Fruit fly (Drosophila melanogaster) whole organism, embryonic: Measurements from ENCODE around the gene TBC1D16.

ENCODE experiments used
- Atf-2 ChIP-seq: fragments of 200-800 bp; sonication (Bioruptor generic); optimal IDR thresholded peaks from 2 replicates; lab custom pipeline; 2016; ENCODE audit warnings: missing biosample characterization, missing genetic modification characterization
- Awh ChIP-seq: fragments of 200-800 bp; sonication (Bioruptor generic); IDR thresholded peaks from 2 replicates; pipeline ENCODE4, ENCODE4 v1.3.6; 2022; ENCODE audit warnings: missing biosample characterization, missing genetic modification characterization
- CG1024 ChIP-seq: fragments of 200-800 bp; sonication (Bioruptor generic); IDR thresholded peaks from 2 replicates; pipeline ENCODE4 v1.3.6; 2022; ENCODE audit warnings: missing biosample characterization, missing genetic modification characterization
- CG10654 ChIP-seq: fragments of 200-800 bp; sonication (Bioruptor generic); optimal IDR thresholded peaks from 2 replicates; lab custom pipeline; 2016; ENCODE audit warnings: missing biosample characterization, missing genetic modification characterization
- CG10979 ChIP-seq: fragments of 200-800 bp; sonication (Bioruptor generic); optimal IDR thresholded peaks from 2 replicates; lab custom pipeline; 2018; ENCODE audit warnings: missing biosample characterization, mild to moderate bottlenecking, missing genetic modification characterization, moderate library complexity
- CG12104 ChIP-seq: fragments of 200-800 bp; sonication (Bioruptor generic); optimal IDR thresholded peaks from 3 replicates; lab custom pipeline; 2016; ENCODE audit warnings: missing biosample characterization, missing genetic modification characterization
- CG12659 ChIP-seq: fragments of 200-800 bp; sonication (Bioruptor generic); optimal IDR thresholded peaks from 3 replicates; lab custom pipeline; 2017; ENCODE audit warnings: mild to moderate bottlenecking, missing biosample characterization, missing genetic modification reagents, missing genetic modification characterization
- CG12942 ChIP-seq: fragments of 200-800 bp; sonication (Bioruptor generic); optimal IDR thresholded peaks from 3 replicates; lab custom pipeline; 2016; ENCODE audit warnings: missing biosample characterization, missing genetic modification characterization
- CG16863 ChIP-seq: fragments of 200-800 bp; sonication (Bioruptor generic); optimal IDR thresholded peaks from 3 replicates; lab custom pipeline; 2016; ENCODE audit warnings: missing biosample characterization, missing genetic modification characterization
- CG32767 ChIP-seq: fragments of 200-800 bp; sonication (Bioruptor generic); IDR thresholded peaks from 2 replicates; pipeline ENCODE4 v1.3.6; 2022; ENCODE audit warnings: missing biosample characterization, missing genetic modification characterization
- CG4404 ChIP-seq: fragments of 200-800 bp; sonication (Bioruptor generic); IDR thresholded peaks from 2 replicates; pipeline ENCODE4 v1.3.6; 2022; ENCODE audit warnings: missing biosample characterization, missing genetic modification characterization
- CG6254 ChIP-seq: fragments of 200-800 bp; sonication (Bioruptor generic); optimal IDR thresholded peaks from 3 replicates; lab custom pipeline; 2017; ENCODE audit warnings: mild to moderate bottlenecking, missing biosample characterization, missing genetic modification reagents, missing genetic modification characterization
- CG7745 ChIP-seq: fragments of 200-800 bp; sonication (Bioruptor generic); optimal IDR thresholded peaks from 2 replicates; lab custom pipeline; 2018; ENCODE audit warnings: missing biosample characterization, mild to moderate bottlenecking, missing genetic modification characterization, moderate library complexity
- CG8924 ChIP-seq: fragments of 200-800 bp; optimal IDR thresholded peaks from 3 replicates; lab custom pipeline; 2019; ENCODE audit warnings: missing biosample characterization, mild to moderate bottlenecking, missing genetic modification characterization, moderate library complexity
- ERR ChIP-seq: fragments of 200-800 bp; sonication (Bioruptor generic); optimal IDR thresholded peaks from 2 replicates; lab custom pipeline; 2016; ENCODE audit warnings: missing biosample characterization, missing genetic modification characterization
- HHEX ChIP-seq: fragments of 200-800 bp; sonication (Bioruptor generic); optimal IDR thresholded peaks from 3 replicates; lab custom pipeline; 2017; ENCODE audit warnings: missing biosample characterization, mild to moderate bottlenecking, missing genetic modification characterization, missing genetic modification reagents
- HLH3B ChIP-seq: fragments of 200-800 bp; sonication (Bioruptor generic); IDR thresholded peaks from 2 replicates; pipeline ENCODE4 v1.3.6; 2022; ENCODE audit warnings: missing biosample characterization, missing genetic modification characterization
- Hsf ChIP-seq: fragments of 200-800 bp; sonication (Bioruptor generic); optimal IDR thresholded peaks from 3 replicates; lab custom pipeline; 2016; ENCODE audit warnings: missing biosample characterization, missing genetic modification characterization
- NfI ChIP-seq: fragments of 200-800 bp; sonication (Bioruptor generic); optimal IDR thresholded peaks from 3 replicates; lab custom pipeline; 2018; ENCODE audit warnings: missing biosample characterization, mild to moderate bottlenecking, missing genetic modification characterization, moderate library complexity
- Scr ChIP-seq: fragments of 200-800 bp; sonication (Bioruptor generic); IDR thresholded peaks from 2 replicates; pipeline ENCODE4 v1.3.6; 2022; ENCODE audit warnings: missing biosample characterization, missing genetic modification characterization; ENCODE audit not compliant: partially characterized antibody
- Six4 ChIP-seq: fragments of 200-800 bp; sonication (Bioruptor generic); optimal IDR thresholded peaks from 2 replicates; lab custom pipeline; 2016; ENCODE audit warnings: missing biosample characterization, missing genetic modification characterization
- Spps ChIP-seq: fragments of 200-800 bp; sonication (Bioruptor generic); optimal IDR thresholded peaks from 2 replicates; lab custom pipeline; 2018; ENCODE audit warnings: missing biosample characterization, mild to moderate bottlenecking, missing genetic modification characterization
- Taf1 ChIP-seq: fragments of 200-800 bp; sonication (Bioruptor generic); IDR thresholded peaks from 2 replicates; pipeline ENCODE4 v1.3.6; 2022; ENCODE audit warnings: missing biosample characterization, missing genetic modification characterization
- Trl ChIP-seq, 3 experiments: fragments of >200 bp in 2 of 3; fragments of 200-800 bp in 1 of 3; sonication (Bioruptor generic) in 1 of 3; optimal IDR thresholded peaks; 2 replicates in 1 of 3; 3 replicates in 2 of 3; lab custom pipeline; 2016 to 2017; ENCODE audit warnings: missing biosample characterization in 1 of 3, missing genetic modification characterization in 1 of 3
- Xrp1 ChIP-seq: fragments of 200-800 bp; sonication (Bioruptor generic); IDR thresholded peaks from 2 replicates; pipeline ENCODE4 v1.3.6; 2022; ENCODE audit warnings: missing biosample characterization, missing genetic modification characterization
- ac ChIP-seq: fragments of 200-800 bp; sonication (Bioruptor generic); optimal IDR thresholded peaks from 3 replicates; lab custom pipeline; 2017; ENCODE audit warnings: missing biosample characterization, mild to moderate bottlenecking, missing genetic modification characterization
- cg ChIP-seq: fragments of 200-800 bp; sonication (Bioruptor generic); optimal IDR thresholded peaks from 3 replicates; lab custom pipeline; 2019; ENCODE audit warnings: missing biosample characterization, mild to moderate bottlenecking, missing genetic modification characterization, moderate library complexity
- crp ChIP-seq, 2 experiments: fragments of 200-800 bp; sonication (Bioruptor generic); optimal IDR thresholded peaks; 2 replicates in 1 of 2; 3 replicates in 1 of 2; lab custom pipeline; 2017; ENCODE audit warnings: missing biosample characterization in 2 of 2, missing genetic modification characterization in 2 of 2, mild to moderate bottlenecking in 1 of 2, moderate library complexity in 1 of 2
- danr ChIP-seq: fragments of 200-800 bp; sonication (Bioruptor generic); IDR thresholded peaks from 2 replicates; pipeline ENCODE4 v1.3.6; 2022; ENCODE audit warnings: missing biosample characterization, missing genetic modification characterization
- dysf ChIP-seq: fragments of 200-800 bp; sonication (Bioruptor generic); IDR thresholded peaks from 3 replicates; pipeline ENCODE4 v1.3.6; 2022; ENCODE audit warnings: missing biosample characterization, missing genetic modification characterization
- fd64A ChIP-seq: fragments of 200-800 bp; sonication (Bioruptor generic); optimal IDR thresholded peaks from 3 replicates; lab custom pipeline; 2018; ENCODE audit warnings: missing biosample characterization, mild to moderate bottlenecking, missing genetic modification characterization
- fd96Cb ChIP-seq: fragments of 200-800 bp; sonication (Bioruptor generic); optimal IDR thresholded peaks from 2 replicates; lab custom pipeline; 2018; ENCODE audit warnings: missing biosample characterization, mild to moderate bottlenecking, missing genetic modification characterization, moderate library complexity
- fu2 ChIP-seq: fragments of 200-800 bp; sonication (Bioruptor generic); optimal IDR thresholded peaks from 2 replicates; lab custom pipeline; 2016; ENCODE audit warnings: missing biosample characterization, missing genetic modification characterization
- grn ChIP-seq: fragments of 200-800 bp; sonication (Bioruptor generic); optimal IDR thresholded peaks from 3 replicates; lab custom pipeline; 2017; ENCODE audit warnings: missing biosample characterization, missing genetic modification characterization
- gt ChIP-seq: fragments of 200-800 bp; sonication (Bioruptor generic); IDR thresholded peaks from 2 replicates; pipeline ENCODE4 v1.3.6; 2022; ENCODE audit warnings: missing biosample characterization, missing genetic modification characterization
- jing ChIP-seq: fragments of 200-800 bp; sonication (Bioruptor generic); optimal IDR thresholded peaks from 2 replicates; lab custom pipeline; 2018; ENCODE audit warnings: missing biosample characterization, mild to moderate bottlenecking, missing genetic modification characterization
- lilli ChIP-seq: fragments of 200-800 bp; sonication (Bioruptor generic); optimal IDR thresholded peaks from 3 replicates; lab custom pipeline; 2016; ENCODE audit warnings: missing biosample characterization, missing genetic modification characterization
- nom ChIP-seq: fragments of 200-800 bp; sonication (Bioruptor generic); optimal IDR thresholded peaks from 2 replicates; lab custom pipeline; 2017; ENCODE audit warnings: missing biosample characterization, missing genetic modification characterization, mild to moderate bottlenecking, moderate library complexity, missing genetic modification reagents
- phol ChIP-seq: fragments of 200-800 bp; sonication (Bioruptor generic); optimal IDR thresholded peaks from 3 replicates; lab custom pipeline; 2018; ENCODE audit warnings: missing biosample characterization, mild to moderate bottlenecking, missing genetic modification characterization, moderate library complexity
- psq ChIP-seq: fragments of 200-800 bp; sonication (Bioruptor generic); optimal IDR thresholded peaks from 2 replicates; lab custom pipeline; 2017; ENCODE audit warnings: missing biosample characterization, missing genetic modification characterization
- ranshi ChIP-seq: fragments of 200-800 bp; sonication (Bioruptor generic); IDR thresholded peaks from 2 replicates; pipeline ENCODE4 v1.3.6; 2022; ENCODE audit warnings: missing biosample characterization, missing genetic modification characterization
- sc ChIP-seq, 3 experiments: fragments of >200 bp in 2 of 3; fragments of 200-800 bp in 1 of 3; sonication (Bioruptor generic) in 1 of 3; optimal IDR thresholded peaks; 2 replicates in 2 of 3; 3 replicates in 1 of 3; lab custom pipeline; 2017; ENCODE audit warnings: mild to moderate bottlenecking in 1 of 3, missing biosample characterization in 1 of 3, missing genetic modification characterization in 1 of 3, missing genetic modification reagents in 1 of 3
- seq ChIP-seq: fragments of 200-800 bp; sonication (Bioruptor generic); IDR thresholded peaks from 2 replicates; pipeline ENCODE4 v1.3.6; 2022; ENCODE audit warnings: missing biosample characterization, missing genetic modification characterization
- slp2 ChIP-seq: fragments of 200-800 bp; sonication (Bioruptor generic); optimal IDR thresholded peaks from 2 replicates; lab custom pipeline; 2016; ENCODE audit warnings: missing biosample characterization, missing genetic modification characterization
- stwl ChIP-seq: fragments of 200-800 bp; sonication (Bioruptor generic); optimal IDR thresholded peaks from 3 replicates; lab custom pipeline; 2018; ENCODE audit warnings: missing biosample characterization, mild to moderate bottlenecking, missing genetic modification characterization, moderate library complexity
- tgo ChIP-seq: fragments of 200-800 bp; sonication (Bioruptor generic); IDR thresholded peaks from 3 replicates; pipeline ENCODE4 v1.3.6; 2022; ENCODE audit warnings: missing biosample characterization, missing genetic modification characterization
- tin ChIP-seq: fragments of 200-800 bp; sonication (Bioruptor generic); optimal IDR thresholded peaks from 3 replicates; lab custom pipeline; 2016; ENCODE audit warnings: missing biosample characterization, missing genetic modification characterization
- ttk ChIP-seq: fragments of 200-800 bp; sonication (Bioruptor generic); IDR thresholded peaks from 2 replicates; pipeline ENCODE4 v2.1.2; 2022; ENCODE audit warnings: missing biosample characterization, missing genetic modification characterization
- unc-4 ChIP-seq: fragments of 200-800 bp; sonication (Bioruptor generic); IDR thresholded peaks from 2 replicates; pipeline ENCODE4 v1.3.6; 2022; ENCODE audit warnings: missing biosample characterization, missing genetic modification characterization; ENCODE audit not compliant: partially characterized antibody
- zen2 ChIP-seq: fragments of 200-800 bp; sonication (Bioruptor generic); IDR thresholded peaks from 3 replicates; pipeline ENCODE4 v1.3.6; 2022; ENCODE audit warnings: missing biosample characterization, missing genetic modification characterization; ENCODE audit not compliant: partially characterized antibody

The TBC1D16 gene

DNA sequence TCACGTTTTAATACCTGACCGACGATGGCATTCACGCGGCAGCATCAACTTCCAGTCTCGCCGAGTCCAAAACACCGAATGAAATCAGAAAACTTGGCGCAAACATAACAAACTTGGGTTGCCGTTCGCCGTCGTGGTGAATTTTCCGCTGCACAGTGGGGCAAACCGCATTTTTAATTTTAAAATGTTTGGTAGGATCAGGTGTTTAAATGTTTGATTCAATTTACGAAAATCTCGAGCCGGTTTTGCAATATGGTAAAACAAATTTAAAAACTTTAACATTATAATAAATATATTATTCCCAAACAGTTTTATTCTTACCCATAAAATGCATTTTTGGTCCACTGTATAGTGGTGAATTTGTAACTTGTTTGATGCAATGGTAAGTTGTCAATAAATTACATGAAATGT, 38.8 kb upstream of the TBC1D16 start, which contains the start of gene RluA-1 (continued):
- TF ChIP-seq dysf (peak; percentile 100), CG16863 (GFP tag; lab: Kevin White, UChicago) (peak; percentile 91), CG1024 (GFP tag; lab: Robert Waterston, UW) (peak; percentile 82), danr (GFP tag; lab: Robert Waterston, UW) (peak; percentile 96), slp2 (peak; percentile 68), Six4 (GFP tag; lab: Kevin White, UChicago) (peak; percentile 98), NfI (GFP tag; lab: Kevin White, UChicago) (peak; percentile 99), CG12659 (GFP tag; lab: Kevin White, UChicago) (peak; percentile 100), crp (GFP tag; optimal IDR thresholded peaks at IDR 0.05; lab: Kevin White, UChicago) (peak; percentile 29 to 75), CG8924 (peak; percentile 100), CG6254 (GFP tag; lab: Kevin White, UChicago) (peak; percentile 98), gt (GFP tag; lab: Robert Waterston, UW) (peak; percentile 99), CG12104 (peak; percentile 99), fd96Cb (peak; percentile 99), tin (GFP tag; lab: Kevin White, UChicago) (peak; percentile 99), HLH3B (peak; percentile 92), nom (GFP tag; lab: Kevin White, UChicago) (peak; percentile 93), CG12942 (GFP tag; lab: Kevin White, UChicago) (peak; percentile 99), fu2 (peak; percentile 86), fd64A (GFP tag; lab: Kevin White, UChicago) (peak; percentile 98), Spps (tag; lab: Kevin White, UChicago) (peak; percentile 100), psq (GFP tag; lab: Kevin White, UChicago) (peak; percentile 96), CG4404 (peak; percentile 98), ERR (GFP tag; lab: Kevin White, UChicago) (peak; percentile 85), unc-4 (peak; percentile 52; the same call in 1 of the 2 replicates), jing (peak; percentile 98), stwl (tag; lab: Kevin White, UChicago) (peak; percentile 98), Scr (GFP tag; lab: Robert Waterston, UW) (peak; percentile 53), sc (optimal IDR thresholded peaks at IDR 0.05; lab: Kevin White, UChicago) (no peak), sc (GFP tag; optimal IDR thresholded peaks at IDR 0.05; lab: Kevin White, UChicago) (peak; percentile 99), CG7745 (tag; lab: Kevin White, UChicago) (peak; percentile 92), seq (GFP tag; lab: Robert Waterston, UW) (peak; percentile 100), Xrp1 (GFP tag; lab: Robert Waterston, UW) (peak; percentile 100), lilli (GFP tag; lab: Kevin White, UChicago) (peak; percentile 98), Hsf (GFP tag; lab: Kevin White, UChicago) (peak; percentile 98), CG10654 (GFP tag; lab: Kevin White, UChicago) (peak; percentile 98), tgo (GFP tag; lab: Robert Waterston, UW) (peak; percentile 100), Atf-2 (GFP tag; lab: Kevin White, UChicago) (peak; percentile 95), Taf1 (peak; percentile 93), zen2 (GFP tag; lab: Robert Waterston, UW) (no peak), cg (GFP tag; lab: Kevin White, UChicago) (no peak), CG10979 (tag; lab: Kevin White, UChicago) (peak; percentile 99), ttk (peak; percentile 99), ac (GFP tag; lab: Kevin White, UChicago) (peak; percentile 98), HHEX (GFP tag; lab: Kevin White, UChicago) (peak; percentile 99), phol (tag; lab: Kevin White, UChicago) (peak; percentile 99), CG32767 (GFP tag; lab: Robert Waterston, UW) (peak; percentile 99), grn (GFP tag; lab: Kevin White, UChicago) (peak; percentile 91), Trl (optimal IDR thresholded peaks at IDR 0.05; lab: Kevin White, UChicago) (no peak), Trl (GFP tag; optimal IDR thresholded peaks at IDR 0.05; lab: Kevin White, UChicago) (peak; percentile 95), Awh (GFP tag; lab: Robert Waterston, UW) (peak; percentile 100), ranshi (GFP tag; lab: Robert Waterston, UW) (peak; percentile 93; the same call in 1 of the 2 replicates)
